Fruit fly (Drosophila melanogaster): ENCODE measurements around the gene beat-Ia.

DNA sequence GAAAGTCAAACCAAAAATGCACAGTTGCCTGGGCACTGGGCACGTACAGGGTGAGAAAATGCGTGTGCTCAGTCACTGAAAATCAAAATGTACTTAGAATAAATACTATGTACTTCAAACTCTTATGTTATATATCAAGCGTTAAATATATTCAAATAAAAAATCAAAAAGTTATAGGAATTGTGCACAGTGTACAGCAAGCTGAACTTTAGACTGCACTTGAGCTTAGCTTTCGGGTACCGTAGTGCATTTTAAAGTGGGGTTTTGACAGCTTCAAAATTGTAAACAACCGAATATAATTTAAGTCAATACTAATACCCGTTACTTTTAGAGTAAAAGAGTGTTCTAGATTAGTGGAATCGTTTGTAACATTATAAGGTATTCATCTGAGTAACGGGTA lies 9.5 kb upstream of the beat-Ia start:
- no peak for TF ChIP-seq Myb (GFP tag; optimal IDR thresholded peaks at IDR 0.05)
- TF ChIP-seq HHEX (GFP tag; optimal IDR thresholded peaks at IDR 0.05) = no peak

Measured in whole organism, embryonic.